Worm (Caenorhabditis elegans): ENCODE data around the gene gbh-2.

Gene gbh-2

DNA sequence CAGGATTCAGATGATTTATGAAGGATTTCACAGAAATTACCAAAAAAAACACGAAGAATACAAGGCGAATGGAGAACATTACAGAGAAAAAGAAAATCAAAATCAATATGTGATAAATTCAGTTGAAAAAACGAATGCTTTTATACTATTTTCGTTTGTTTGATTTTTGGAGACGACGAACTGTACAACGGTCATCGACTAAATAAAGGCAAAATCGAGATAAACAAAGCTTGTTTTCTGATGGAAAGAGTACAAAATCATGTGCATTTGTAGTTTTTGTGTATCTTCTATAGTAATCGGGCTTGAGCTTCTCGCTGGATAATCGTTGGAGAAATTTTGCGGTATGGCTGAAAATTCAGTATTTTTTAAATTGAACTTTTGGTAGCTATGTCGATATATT lies 14.5 kb upstream of the gbh-2 start, which contains the start of gene M05D6.8:
Gene M05D6.8 (minus strand): TSS at position 101 of the 400 bp plus-strand sequence.
- TF ChIP-seq pqm-1 (tag; optimal IDR thresholded peaks at IDR 0.05) (no peak), nhr-76 (tag; optimal IDR thresholded peaks at IDR 0.05) (no peak), pha-4 (tag; optimal IDR thresholded peaks at IDR 0.05) (no peak), sea-2 (GFP tag; optimal IDR thresholded peaks at IDR 0.05) (no peak), ceh-28 (tag; optimal IDR thresholded peaks at IDR 0.05) (no peak), elt-3 (tag; optimal IDR thresholded peaks at IDR 0.05) (no peak), ceh-16 (tag; optimal IDR thresholded peaks at IDR 0.05) (no peak)

DNA sequence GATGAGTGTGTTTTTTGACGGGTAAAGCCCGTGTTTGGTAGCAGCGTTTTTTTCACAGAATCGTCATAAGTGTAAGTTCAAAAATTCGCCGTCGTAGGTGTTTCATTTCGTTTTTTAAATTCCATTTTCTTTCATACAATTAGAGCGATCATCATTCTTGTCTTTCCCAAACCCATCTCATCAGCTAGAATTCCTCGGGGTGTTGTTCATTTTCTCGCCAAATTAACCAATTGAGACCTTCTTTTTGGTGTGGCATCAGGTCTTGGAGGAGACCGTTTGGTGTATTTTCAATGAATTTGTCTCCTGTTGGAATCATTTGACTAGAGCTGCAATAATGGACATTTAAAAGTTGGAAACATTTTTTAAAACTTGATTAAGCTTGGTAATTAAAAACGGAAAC lies 12.8 kb upstream of the gbh-2 start:
- TF ChIP-seq nhr-67 (tag; optimal IDR thresholded peaks at IDR 0.05) (no peak), nhr-77 (tag; optimal IDR thresholded peaks at IDR 0.05) (no peak), ceh-82 (tag; optimal IDR thresholded peaks at IDR 0.05) (no peak), sea-2 (GFP tag; optimal IDR thresholded peaks at IDR 0.05) (no peak), zag-1 (tag; optimal IDR thresholded peaks at IDR 0.05) (no peak), ceh-9 (tag; optimal IDR thresholded peaks at IDR 0.05) (no peak), nhr-11 (tag; optimal IDR thresholded peaks at IDR 0.05) (no peak), jun-1 (tag; optimal IDR thresholded peaks at IDR 0.05) (no peak), ztf-4 (tag; optimal IDR thresholded peaks at IDR 0.05) (no peak)

DNA sequence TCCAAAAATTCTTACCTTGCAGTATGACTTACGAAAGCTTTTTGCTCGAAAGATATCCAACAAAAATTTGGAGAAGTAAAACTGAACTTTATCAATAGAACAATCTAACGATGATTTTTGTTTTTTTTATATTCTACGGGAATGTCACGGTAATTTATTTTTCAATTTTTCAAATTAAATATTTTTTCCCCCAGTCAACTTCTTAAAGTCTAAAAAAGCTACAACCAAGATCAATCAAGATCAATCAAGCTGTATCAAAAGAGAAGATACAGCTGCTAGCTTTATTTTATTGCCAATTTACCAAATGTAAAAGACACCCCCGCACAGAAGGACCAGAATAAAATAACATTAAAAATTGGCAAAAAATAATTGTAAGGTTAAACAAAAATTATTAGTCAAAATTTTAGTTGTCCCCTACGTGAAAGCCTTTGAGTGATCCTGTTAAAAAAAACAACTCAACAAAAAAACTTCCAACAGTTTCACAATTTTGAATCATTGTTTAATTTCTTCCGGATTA lies 10.3 kb upstream of the gbh-2 start, which contains the start of the genes M05D6.1 and M05D6.3:
Gene M05D6.1 (minus strand): TSS at position 101 of the 517 bp plus-strand sequence.
Gene M05D6.3 (plus strand): TSS at position 467 of the 517 bp plus-strand sequence.
- TF ChIP-seq jun-1 (tag; optimal IDR thresholded peaks at IDR 0.05) (no peak), eor-1 (tag; optimal IDR thresholded peaks at IDR 0.05) (no peak), egl-5 (tag; optimal IDR thresholded peaks at IDR 0.05) (no peak), egl-27 (tag; optimal IDR thresholded peaks at IDR 0.05) (no peak), R02D3.7 (tag; optimal IDR thresholded peaks at IDR 0.05) (no peak)

ce11 chrII:8479337-8479736 lies 6.3 kb upstream of the gbh-2 start:
- TF ChIP-seq ama-1 (optimal IDR thresholded peaks at IDR 0.05) (peak; percentile 83), lin-39 (tag; optimal IDR thresholded peaks at IDR 0.05) (no peak), ceh-9 (tag; optimal IDR thresholded peaks at IDR 0.05) (no peak), elt-2 (tag; optimal IDR thresholded peaks at IDR 0.05) (peak; percentile 11), nhr-43 (tag; optimal IDR thresholded peaks at IDR 0.05; ENCODE audit: poor library complexity, severe bottlenecking) (peak; percentile 32), pha-4 (tag; optimal IDR thresholded peaks at IDR 0.05) (peak; percentile 20)

- TF ChIP-seq elt-3 (tag; optimal IDR thresholded peaks at IDR 0.05): no peak
- TF ChIP-seq eor-1 (tag; optimal IDR thresholded peaks at IDR 0.05): no peak
- TF ChIP-seq pqm-1 (tag; optimal IDR thresholded peaks at IDR 0.05): no peak
- no peak for TF ChIP-seq lin-15B (tag; optimal IDR thresholded peaks at IDR 0.05)
- no peak for TF ChIP-seq unc-62 (GFP tag; optimal IDR thresholded peaks at IDR 0.05)
- TF ChIP-seq nhr-67 (tag; optimal IDR thresholded peaks at IDR 0.05): no peak
- no peak for TF ChIP-seq jun-1 (tag; optimal IDR thresholded peaks at IDR 0.05)
Observed at ce11 chrII:8480166-8480565, 5.5 kb upstream of the gbh-2 start, which contains the start of gene lact-4. lact-4 (minus strand) TSS chrII:8480478.

DNA sequence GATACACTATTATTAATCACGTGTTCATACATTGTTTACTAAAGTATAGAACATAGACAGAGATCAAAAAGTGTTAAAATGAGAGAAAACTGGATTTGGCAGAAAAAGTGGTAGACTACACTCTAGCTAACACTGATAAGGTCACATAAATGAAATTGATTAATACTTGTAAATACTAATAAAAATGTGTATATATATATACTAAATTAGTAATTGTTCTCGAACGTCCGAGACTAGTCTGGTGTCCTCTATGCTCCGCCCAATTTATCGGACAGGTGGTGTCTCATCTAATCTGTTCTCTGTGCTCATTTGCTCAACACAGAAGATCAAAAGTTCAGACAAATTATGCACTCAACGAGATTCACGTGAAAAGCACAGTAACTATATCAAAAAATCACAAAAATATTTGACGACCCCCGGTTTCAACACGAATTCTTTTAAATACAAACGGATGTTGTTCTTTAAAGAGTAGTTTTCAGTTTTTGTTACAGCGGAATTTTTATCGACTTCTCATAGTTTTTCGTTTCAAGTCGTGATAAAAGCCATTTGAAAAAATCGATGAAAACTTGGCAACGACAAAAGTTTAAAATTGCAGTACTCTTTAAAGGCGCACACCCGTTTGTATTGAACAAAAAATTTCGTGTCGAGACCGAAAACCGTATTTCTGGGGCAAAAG lies 4.5 kb upstream of the gbh-2 start:
- TF ChIP-seq tbx-2 (tag; optimal IDR thresholded peaks at IDR 0.05) (no peak), ceh-16 (tag; optimal IDR thresholded peaks at IDR 0.05) (no peak), skn-1 (tag; optimal IDR thresholded peaks at IDR 0.05) (no peak), jun-1 (tag; optimal IDR thresholded peaks at IDR 0.05) (no peak), egl-5 (tag; optimal IDR thresholded peaks at IDR 0.05) (peak; percentile 24), zag-1 (tag; optimal IDR thresholded peaks at IDR 0.05) (no peak), ZK546.5 (tag; optimal IDR thresholded peaks at IDR 0.05) (no peak), fos-1 (tag; optimal IDR thresholded peaks at IDR 0.05) (no peak), nhr-12 (tag; optimal IDR thresholded peaks at IDR 0.05) (no peak), pha-4 (tag; optimal IDR thresholded peaks at IDR 0.05) (peak; percentile 50), ztf-4 (tag; optimal IDR thresholded peaks at IDR 0.05) (no peak), lsy-12 (tag; optimal IDR thresholded peaks at IDR 0.05) (no peak), R02D3.7 (tag; optimal IDR thresholded peaks at IDR 0.05) (no peak), ceh-82 (tag; optimal IDR thresholded peaks at IDR 0.05) (no peak), egl-27 (tag; optimal IDR thresholded peaks at IDR 0.05) (no peak), fkh-2 (tag; optimal IDR thresholded peaks at IDR 0.05) (no peak), lin-39 (tag; optimal IDR thresholded peaks at IDR 0.05) (no peak), nhr-23 (tag; optimal IDR thresholded peaks at IDR 0.05) (no peak), pqm-1 (tag; optimal IDR thresholded peaks at IDR 0.05) (peak; percentile 3), ceh-9 (tag; optimal IDR thresholded peaks at IDR 0.05) (no peak), nhr-76 (tag; optimal IDR thresholded peaks at IDR 0.05) (no peak), daf-12 (tag; optimal IDR thresholded peaks at IDR 0.05) (no peak), nhr-77 (tag; optimal IDR thresholded peaks at IDR 0.05) (no peak), nfya-1 (tag; optimal IDR thresholded peaks at IDR 0.05; ENCODE audit: insufficient read depth) (peak; percentile 37), nhr-11 (tag; optimal IDR thresholded peaks at IDR 0.05) (no peak), elt-3 (tag; optimal IDR thresholded peaks at IDR 0.05) (no peak), fkh-10 (GFP tag; optimal IDR thresholded peaks at IDR 0.05) (no peak), ceh-28 (tag; optimal IDR thresholded peaks at IDR 0.05) (no peak), nhr-25 (tag; optimal IDR thresholded peaks at IDR 0.05) (no peak), mml-1 (tag; optimal IDR thresholded peaks at IDR 0.05) (peak; percentile 45), elt-2 (tag; optimal IDR thresholded peaks at IDR 0.05) (peak; percentile 55)

Data from whole organism, L3 larva.